Fruit fly (Drosophila melanogaster) whole organism, embryonic: ENCODE measurements around the gene Mst36Fb.

Experiments
- Ada2b ChIP-seq: fragments of 200-800 bp; sonication (Bioruptor generic); IDR thresholded peaks from 2 replicates; pipeline ENCODE4 v1.3.6; 2022; ENCODE audit warnings: missing biosample characterization, missing genetic modification characterization
- Adf1 ChIP-seq: fragments of 200-800 bp; sonication (Bioruptor generic); IDR thresholded peaks from 2 replicates; pipeline ENCODE4 v1.3.6; 2022; ENCODE audit warnings: missing biosample characterization, missing genetic modification characterization
- B-H2 ChIP-seq: fragments of 200-800 bp; sonication (Bioruptor generic); optimal IDR thresholded peaks from 2 replicates; lab custom pipeline; 2018; ENCODE audit warnings: missing biosample characterization, mild to moderate bottlenecking, missing genetic modification characterization
- CG12155 ChIP-seq: fragments of 200-800 bp; sonication (Bioruptor generic); optimal IDR thresholded peaks from 3 replicates; lab custom pipeline; 2016; ENCODE audit warnings: missing biosample characterization, missing genetic modification characterization
- CG13287 ChIP-seq: fragments of 200-800 bp; sonication (Bioruptor generic); IDR thresholded peaks from 2 replicates; pipeline ENCODE4 v1.3.6; 2022; ENCODE audit warnings: missing biosample characterization, missing genetic modification characterization; ENCODE audit not compliant: partially characterized antibody
- CG13424 ChIP-seq: fragments of 200-800 bp; sonication (Bioruptor generic); optimal IDR thresholded peaks from 2 replicates; lab custom pipeline; 2019; ENCODE audit warnings: missing biosample characterization, mild to moderate bottlenecking, missing genetic modification characterization, moderate library complexity
- CG15514 ChIP-seq: fragments of 200-800 bp; sonication (Bioruptor generic); optimal IDR thresholded peaks from 3 replicates; lab custom pipeline; 2017; ENCODE audit warnings: missing biosample characterization, missing genetic modification characterization, mild to moderate bottlenecking, moderate library complexity, missing genetic modification reagents
- CG1647 ChIP-seq: fragments of 200-800 bp; sonication (Bioruptor generic); optimal IDR thresholded peaks from 3 replicates; lab custom pipeline; 2016; ENCODE audit warnings: missing biosample characterization, missing genetic modification characterization
- CG16813 ChIP-seq: fragments of 200-800 bp; sonication (Bioruptor generic); IDR thresholded peaks from 3 replicates; pipeline ENCODE4 v1.3.6; 2022; ENCODE audit warnings: missing biosample characterization, missing genetic modification characterization; ENCODE audit not compliant: partially characterized antibody
- CG18619 ChIP-seq: fragments of 200-800 bp; sonication (Bioruptor generic); optimal IDR thresholded peaks from 3 replicates; lab custom pipeline; 2017; ENCODE audit warnings: missing biosample characterization, mild to moderate bottlenecking, missing genetic modification characterization
- CG31388 ChIP-seq: fragments of 200-800 bp; sonication (Bioruptor generic); optimal IDR thresholded peaks from 2 replicates; lab custom pipeline; 2016; ENCODE audit warnings: missing biosample characterization, missing genetic modification characterization
- CG32532 ChIP-seq: fragments of 200-800 bp; sonication (Bioruptor generic); IDR thresholded peaks from 2 replicates; pipeline ENCODE4 v1.3.6; 2022; ENCODE audit warnings: missing biosample characterization, missing genetic modification characterization
- CG5245 ChIP-seq: fragments of 200-800 bp; sonication (Bioruptor generic); optimal IDR thresholded peaks from 3 replicates; lab custom pipeline; 2016; ENCODE audit warnings: missing biosample characterization, missing genetic modification characterization
- CG7987 ChIP-seq: fragments of 200-800 bp; sonication (Bioruptor generic); optimal IDR thresholded peaks from 2 replicates; lab custom pipeline; 2018; ENCODE audit warnings: missing biosample characterization, mild to moderate bottlenecking, missing genetic modification characterization, moderate library complexity
- CG9876 ChIP-seq: fragments of 200-800 bp; sonication (Bioruptor generic); optimal IDR thresholded peaks from 2 replicates; lab custom pipeline; 2016; ENCODE audit warnings: missing biosample characterization, missing genetic modification characterization
- Dad ChIP-seq: fragments of 200-800 bp; sonication (Bioruptor generic); optimal IDR thresholded peaks from 3 replicates; lab custom pipeline; 2016; ENCODE audit warnings: missing biosample characterization, missing genetic modification characterization
- Drgx ChIP-seq: fragments of 200-800 bp; sonication (Bioruptor generic); IDR thresholded peaks from 2 replicates; pipeline ENCODE4 v1.3.6; 2022; ENCODE audit warnings: missing biosample characterization, missing genetic modification characterization
- Ets65A ChIP-seq: fragments of 200-800 bp; sonication (Bioruptor generic); peaks from one replicate; lab custom pipeline; 2016; ENCODE audit warnings: missing biosample characterization, missing genetic modification characterization
- Meics ChIP-seq: fragments of 200-800 bp; sonication (Bioruptor generic); optimal IDR thresholded peaks from 2 replicates; lab custom pipeline; 2017; ENCODE audit warnings: missing biosample characterization, mild to moderate bottlenecking, missing genetic modification characterization
- Optix ChIP-seq: fragments of 200-800 bp; sonication (Bioruptor generic); IDR thresholded peaks from 3 replicates; pipeline ENCODE4 v1.3.6; 2022; ENCODE audit warnings: missing biosample characterization, missing genetic modification characterization
- Ravus ChIP-seq: fragments of 200-800 bp; sonication (Bioruptor generic); IDR thresholded peaks from 2 replicates; pipeline ENCODE4 v1.3.6; 2022; ENCODE audit warnings: missing biosample characterization, missing genetic modification characterization
- Side ChIP-seq: fragments of 200-800 bp; sonication (Bioruptor generic); optimal IDR thresholded peaks from 2 replicates; lab custom pipeline; 2016; ENCODE audit warnings: missing biosample characterization, missing genetic modification characterization
- Spps ChIP-seq: fragments of 200-800 bp; sonication (Bioruptor generic); optimal IDR thresholded peaks from 2 replicates; lab custom pipeline; 2018; ENCODE audit warnings: missing biosample characterization, mild to moderate bottlenecking, missing genetic modification characterization
- bsh ChIP-seq, 2 experiments: fragments of 200-800 bp; sonication (Bioruptor generic); optimal IDR thresholded peaks; 2 replicates each; lab custom pipeline; 2017 to 2018; ENCODE audit warnings: mild to moderate bottlenecking in 2 of 2, missing biosample characterization in 2 of 2, missing genetic modification characterization in 2 of 2, moderate library complexity in 1 of 2
- caup ChIP-seq: fragments of 200-800 bp; sonication (Bioruptor generic); optimal IDR thresholded peaks from 3 replicates; lab custom pipeline; 2017; ENCODE audit warnings: missing biosample characterization, mild to moderate bottlenecking, missing genetic modification characterization, moderate library complexity; ENCODE audit not compliant: severe bottlenecking
- corto ChIP-seq: fragments of 200-800 bp; sonication (Bioruptor generic); optimal IDR thresholded peaks from 2 replicates; lab custom pipeline; 2016; ENCODE audit warnings: missing biosample characterization, mild to moderate bottlenecking, missing genetic modification characterization, moderate library complexity
- dmrt11E ChIP-seq: fragments of 200-800 bp; sonication (Bioruptor generic); optimal IDR thresholded peaks from 3 replicates; lab custom pipeline; 2018; ENCODE audit warnings: missing biosample characterization, mild to moderate bottlenecking, missing genetic modification characterization, moderate library complexity
- dmrt99B ChIP-seq: fragments of 200-800 bp; sonication (Bioruptor generic); optimal IDR thresholded peaks from 2 replicates; lab custom pipeline; 2018; ENCODE audit warnings: missing biosample characterization, mild to moderate bottlenecking, missing genetic modification characterization, moderate library complexity
- en ChIP-seq: fragments of 200-800 bp; sonication (Bioruptor generic); optimal IDR thresholded peaks from 2 replicates; lab custom pipeline; 2016; ENCODE audit warnings: missing biosample characterization, missing genetic modification characterization
- fu2 ChIP-seq: fragments of 200-800 bp; sonication (Bioruptor generic); optimal IDR thresholded peaks from 2 replicates; lab custom pipeline; 2016; ENCODE audit warnings: missing biosample characterization, missing genetic modification characterization
- gro ChIP-seq: fragments of 200-800 bp; sonication (Bioruptor generic); optimal IDR thresholded peaks from 2 replicates; lab custom pipeline; 2016; ENCODE audit warnings: missing biosample characterization, missing genetic modification characterization
- lab ChIP-seq: fragments of 200-800 bp; sonication (Bioruptor generic); optimal IDR thresholded peaks from 3 replicates; lab custom pipeline; 2017; ENCODE audit warnings: missing biosample characterization, missing genetic modification characterization, mild to moderate bottlenecking, moderate library complexity, missing genetic modification reagents
- lbe ChIP-seq: fragments of 200-800 bp; sonication (Bioruptor generic); optimal IDR thresholded peaks from 2 replicates; lab custom pipeline; 2016; ENCODE audit warnings: missing biosample characterization, mild to moderate bottlenecking, missing genetic modification characterization
- maf-S ChIP-seq: fragments of 200-800 bp; sonication (Bioruptor generic); optimal IDR thresholded peaks from 2 replicates; lab custom pipeline; 2016; ENCODE audit warnings: missing biosample characterization, missing genetic modification characterization
- mam ChIP-seq: fragments of 200-800 bp; sonication (Bioruptor generic); optimal IDR thresholded peaks from 3 replicates; lab custom pipeline; 2016; ENCODE audit warnings: missing biosample characterization, missing genetic modification characterization
- nom ChIP-seq: fragments of 200-800 bp; sonication (Bioruptor generic); optimal IDR thresholded peaks from 2 replicates; lab custom pipeline; 2017; ENCODE audit warnings: missing biosample characterization, missing genetic modification characterization, mild to moderate bottlenecking, moderate library complexity, missing genetic modification reagents
- onecut ChIP-seq: fragments of 200-800 bp; sonication (Bioruptor generic); IDR thresholded peaks from 2 replicates; pipeline ENCODE4 v1.3.6; 2022; ENCODE audit warnings: missing biosample characterization, missing genetic modification characterization
- otp ChIP-seq: fragments of 200-800 bp; sonication (Bioruptor generic); IDR thresholded peaks from 3 replicates; pipeline ENCODE4, ENCODE4 v1.3.6; 2022; ENCODE audit warnings: missing biosample characterization, missing genetic modification characterization
- pita ChIP-seq: fragments of 200-800 bp; sonication (Bioruptor generic); optimal IDR thresholded peaks from 2 replicates; lab custom pipeline; 2017; ENCODE audit warnings: missing biosample characterization, mild to moderate bottlenecking, missing genetic modification characterization
- pzg ChIP-seq: fragments of 200-800 bp; sonication (Bioruptor generic); optimal IDR thresholded peaks from 3 replicates; lab custom pipeline; 2018; ENCODE audit warnings: missing biosample characterization, mild to moderate bottlenecking, missing genetic modification characterization, moderate library complexity
- run ChIP-seq: fragments of 200-800 bp; sonication (Bioruptor generic); optimal IDR thresholded peaks from 3 replicates; lab custom pipeline; 2018; ENCODE audit warnings: missing biosample characterization, mild to moderate bottlenecking, missing genetic modification characterization
- salm ChIP-seq: fragments of 200-800 bp; sonication (Bioruptor generic); optimal IDR thresholded peaks from 2 replicates; lab custom pipeline; 2018; ENCODE audit warnings: missing biosample characterization, mild to moderate bottlenecking, missing genetic modification characterization
- sens ChIP-seq: fragments of 200-800 bp; sonication (Bioruptor generic); peaks from one replicate; lab custom pipeline; 2016; ENCODE audit warnings: missing biosample characterization, missing genetic modification characterization
- sr ChIP-seq: fragments of 200-800 bp; sonication (Bioruptor generic); IDR thresholded peaks from 3 replicates; pipeline ENCODE4 v1.3.6; 2022; ENCODE audit warnings: missing biosample characterization, missing genetic modification characterization
- tgo ChIP-seq: fragments of 200-800 bp; sonication (Bioruptor generic); IDR thresholded peaks from 3 replicates; pipeline ENCODE4 v1.3.6; 2022; ENCODE audit warnings: missing biosample characterization, missing genetic modification characterization
- twi ChIP-seq: fragments of 200-800 bp; optimal IDR thresholded peaks from 2 replicates; lab custom pipeline; 2019; ENCODE audit warnings: missing biosample characterization, mild to moderate bottlenecking, missing genetic modification characterization, moderate library complexity
- wek ChIP-seq: fragments of 200-800 bp; sonication (Bioruptor generic); optimal IDR thresholded peaks from 3 replicates; lab custom pipeline; 2018; ENCODE audit warnings: missing biosample characterization, mild to moderate bottlenecking, missing genetic modification characterization, moderate library complexity

Gene Mst36Fb

DNA sequence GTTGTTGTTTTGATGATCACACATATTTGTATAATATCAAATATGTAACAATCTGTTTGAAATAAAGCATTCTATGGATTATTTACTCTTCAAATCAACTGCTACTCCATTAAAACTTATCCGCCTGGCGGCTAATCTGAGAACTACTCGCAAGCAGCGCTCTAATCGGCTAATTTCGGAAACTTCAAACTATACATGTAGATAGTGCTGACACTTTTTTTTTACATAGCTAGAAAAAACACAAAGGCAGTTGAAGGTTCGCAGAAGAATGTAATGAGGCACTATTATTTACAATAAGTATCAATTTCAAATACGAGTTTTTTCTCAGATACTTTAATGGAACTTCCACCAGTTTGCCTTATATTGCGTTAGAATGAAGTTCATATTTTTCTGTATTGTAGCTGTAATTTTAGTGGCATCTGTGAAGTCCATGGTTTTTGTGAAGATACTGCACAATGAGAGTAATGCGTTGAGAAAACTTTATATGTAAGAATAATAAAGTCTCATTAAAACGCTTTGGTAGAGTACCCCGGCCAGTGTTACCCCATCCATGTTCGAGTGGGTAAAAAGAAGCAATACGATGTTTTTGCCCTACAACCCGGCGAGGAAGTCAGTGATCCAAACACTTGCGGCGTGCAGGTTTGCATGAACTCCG lies 8.8 kb downstream of the Mst36Fb start (continued):
- TF ChIP-seq B-H2 (GFP tag; lab: Kevin White, UChicago) (no peak), pita (GFP tag; lab: Kevin White, UChicago) (peak; percentile 26), CG13424 (tag; lab: Kevin White, UChicago) (peak; percentile 10), tgo (GFP tag; lab: Robert Waterston, UW) (peak; percentile 50), CG16813 (GFP tag; lab: Robert Waterston, UW) (peak; percentile 57; the same call in 2 of the 3 replicates), otp (GFP tag; lab: Robert Waterston, UW) (peak; percentile 62; the same call in 2 of the 3 replicates), CG7987 (GFP tag; lab: Kevin White, UChicago) (peak; percentile 29), lab (GFP tag; lab: Kevin White, UChicago) (peak; percentile 9), sens (GFP tag; lab: Kevin White, UChicago) (peak; percentile 77), Side (peak; percentile 36), fu2 (no peak), CG15514 (GFP tag; lab: Kevin White, UChicago) (peak; percentile 45), dmrt11E (peak; percentile 2), Adf1 (GFP tag; lab: Robert Waterston, UW) (0 out of 2 replicates have a peak, but pooled peaks have one; percentile 7), CG32532 (GFP tag; lab: Robert Waterston, UW) (peak; percentile 85), CG1647 (GFP tag; lab: Kevin White, UChicago) (no peak), run (tag; lab: Kevin White, UChicago) (no peak), wek (peak; percentile 10), CG12155 (GFP tag; lab: Kevin White, UChicago) (peak; percentile 13), onecut (GFP tag; lab: Robert Waterston, UW) (no peak), Dad (GFP tag; lab: Kevin White, UChicago) (no peak), CG18619 (peak; percentile 19), CG9876 (GFP tag; lab: Kevin White, UChicago) (peak; percentile 74), CG5245 (peak; percentile 56), Ada2b (GFP tag; lab: Robert Waterston, UW) (no peak), pzg (peak; percentile 5), en (GFP tag; lab: Kevin White, UChicago) (peak; percentile 5), gro (GFP tag; lab: Kevin White, UChicago) (no peak), sr (GFP tag; lab: Robert Waterston, UW) (no peak), Spps (no peak), maf-S (GFP tag; lab: Kevin White, UChicago) (peak; percentile 45), CG13287 (peak; percentile 40; the same call in 1 of the 2 replicates)
- TF ChIP-seq, all 482 proteins: peak for 184

DNA sequence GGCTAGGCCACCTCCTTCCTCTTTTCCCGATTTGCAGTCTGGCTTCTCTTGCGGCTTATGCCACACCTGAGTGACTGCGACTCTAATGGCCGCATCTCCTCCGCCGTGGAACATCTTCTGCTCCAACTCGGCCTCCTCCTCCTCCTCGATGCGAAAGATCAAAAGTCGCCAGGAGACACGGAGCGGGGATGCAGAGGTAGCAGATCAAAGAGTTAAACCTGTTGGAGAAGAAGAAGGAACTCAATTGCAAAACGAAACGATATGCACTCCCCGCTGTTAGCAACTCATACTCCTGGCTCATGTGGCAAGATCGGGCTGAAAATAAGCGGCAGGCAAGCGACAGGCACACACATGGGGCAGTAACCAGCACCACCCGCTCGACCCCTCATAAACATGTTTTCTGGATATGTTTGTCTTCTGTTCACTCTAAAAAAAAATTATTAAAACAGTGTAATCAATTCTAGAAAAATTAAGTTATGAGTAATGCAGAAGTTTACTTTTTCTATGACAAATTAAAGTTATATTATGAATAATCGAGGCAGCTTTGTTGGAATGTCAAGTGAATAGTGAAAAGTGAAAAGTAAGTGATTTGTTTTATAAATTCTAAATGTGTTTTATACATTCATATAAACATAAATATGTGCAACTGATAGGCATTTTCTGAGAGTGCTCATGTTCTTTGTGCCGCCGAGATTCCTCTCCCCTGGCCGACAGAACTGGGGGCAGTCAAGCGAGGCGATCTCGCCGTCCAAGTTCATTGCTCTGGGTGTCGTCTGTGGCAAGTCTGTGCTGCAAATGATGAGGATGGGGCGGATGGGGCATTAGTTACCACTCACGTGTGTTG lies 10.0 kb downstream of the Mst36Fb start:
- TF ChIP-seq twi (tag; lab: Kevin White, UChicago), result peak; percentile 95
- peak; percentile 63 for TF ChIP-seq sens (GFP tag; lab: Kevin White, UChicago)
- TF ChIP-seq corto (GFP tag; lab: Kevin White, UChicago), result peak; percentile 48
- TF ChIP-seq Ets65A (GFP tag; lab: Kevin White, UChicago), result peak; percentile 78
- no peak for TF ChIP-seq CG12155 (GFP tag; lab: Kevin White, UChicago)
- TF ChIP-seq Ravus (GFP tag; lab: Robert Waterston, UW), result no peak
- TF ChIP-seq bsh (GFP tag; optimal IDR thresholded peaks at IDR 0.05; lab: Kevin White, UChicago), result peak; percentile 10 to 58
- peak; percentile 62 for TF ChIP-seq lbe
- no peak for TF ChIP-seq dmrt99B (tag; lab: Kevin White, UChicago)
- TF ChIP-seq Optix, result 0 out of 3 replicates have a peak, but pooled peaks have one; percentile 17
- TF ChIP-seq CG31388 (GFP tag; lab: Kevin White, UChicago), result no peak
- TF ChIP-seq Meics (GFP tag; lab: Kevin White, UChicago), result no peak
- peak; percentile 78 for TF ChIP-seq nom (GFP tag; lab: Kevin White, UChicago)
- no peak for TF ChIP-seq mam
- peak; percentile 27; the same call in 1 of the 2 replicates for TF ChIP-seq Drgx (GFP tag; lab: Robert Waterston, UW)
- TF ChIP-seq salm (tag; lab: Kevin White, UChicago), result no peak
- TF ChIP-seq caup, result no peak
- TF ChIP-seq, all 482 proteins: peak for 9
